Worm (Caenorhabditis elegans): ENCODE results near the gene T05A7.11.

Gene T05A7.11

DNA sequence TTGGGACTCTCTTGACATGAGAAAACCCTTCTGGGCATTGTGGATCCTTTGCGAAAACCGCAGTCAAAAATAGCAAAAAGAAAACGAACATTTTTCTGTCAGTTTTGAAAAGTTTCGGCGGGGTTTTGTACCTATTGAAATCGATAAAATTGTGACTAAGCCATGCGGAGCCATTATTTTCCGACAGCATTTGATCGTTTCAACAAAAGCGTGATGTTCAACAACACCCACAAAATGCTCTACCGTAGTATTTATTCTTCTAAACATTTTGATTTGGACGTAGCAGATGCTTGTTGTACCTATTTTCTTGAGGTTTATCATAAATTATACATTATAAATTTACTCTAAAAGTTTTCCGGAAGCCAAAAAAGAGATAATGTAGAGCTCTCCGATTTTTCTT lies 48.8 kb downstream of the T05A7.11 start, which contains the start of gene clec-136:
TSS of gene clec-136 (minus strand) at position 101 of the 400 bp plus-strand sequence.
- no peak for TF ChIP-seq lsl-1 (GFP tag; optimal IDR thresholded peaks at IDR 0.05)
- no peak for TF ChIP-seq hlh-12 (tag; optimal IDR thresholded peaks at IDR 0.05)
- no peak for TF ChIP-seq K12H6.12 (tag; optimal IDR thresholded peaks at IDR 0.05)
- no peak for TF ChIP-seq D2030.7 (GFP tag; IDR thresholded peaks at IDR 0.05)
- TF ChIP-seq rcor-1 (GFP tag; IDR thresholded peaks at IDR 0.05) = no peak
- no peak for TF ChIP-seq F37B4.10 (GFP tag; IDR thresholded peaks at IDR 0.05)
- no peak for TF ChIP-seq nhr-179 (tag; optimal IDR thresholded peaks at IDR 0.05)
- TF ChIP-seq snpc-3.4 (tag; optimal IDR thresholded peaks at IDR 0.05) = no peak
- TF ChIP-seq him-1 (tag; optimal IDR thresholded peaks at IDR 0.05) = no peak
- no peak for TF ChIP-seq somi-1 (GFP tag; optimal IDR thresholded peaks at IDR 0.05)
- no peak for TF ChIP-seq athp-1 (tag; optimal IDR thresholded peaks at IDR 0.05)
- no peak for TF ChIP-seq dpff-1 (tag; optimal IDR thresholded peaks at IDR 0.05)
- no peak for TF ChIP-seq sptf-2 (GFP tag; optimal IDR thresholded peaks at IDR 0.05)
- no peak for TF ChIP-seq ceh-58 (GFP tag; IDR thresholded peaks at IDR 0.05)
